Fruit fly (Drosophila melanogaster): ENCODE results near the gene CG46339.

CG46339 gene

dm6 chr3R:26963747-26964174 lies 48.2 kb downstream of the CG46339 start (continued):
- peak; percentile 13 for TF ChIP-seq NfI (GFP tag; optimal IDR thresholded peaks at IDR 0.05)
- TF ChIP-seq shn (GFP tag; optimal IDR thresholded peaks at IDR 0.05): no peak
- peak; percentile 49 for TF ChIP-seq CG2678 (tag; optimal IDR thresholded peaks at IDR 0.05)
- peak; percentile 84 for TF ChIP-seq gro (GFP tag; optimal IDR thresholded peaks at IDR 0.05)
- no peak for TF ChIP-seq CG32767 (GFP tag; IDR thresholded peaks at IDR 0.05)
- TF ChIP-seq nau (GFP tag; optimal IDR thresholded peaks at IDR 0.05): peak; percentile 53
- no peak for TF ChIP-seq CG9437 (GFP tag; optimal IDR thresholded peaks at IDR 0.05)
- TF ChIP-seq CTCF (GFP tag; optimal IDR thresholded peaks at IDR 0.05): peak; percentile 35
- no peak for TF ChIP-seq zf30C (GFP tag; optimal IDR thresholded peaks at IDR 0.05)
- no peak for TF ChIP-seq Hr3 (GFP tag; optimal IDR thresholded peaks at IDR 0.05)
- TF ChIP-seq CG3847 (GFP tag; IDR thresholded peaks at IDR 0.05): 0 out of 2 replicates have a peak, but pooled peaks have one; percentile 30
- TF ChIP-seq gsb-n (tag; optimal IDR thresholded peaks at IDR 0.05): no peak
- TF ChIP-seq CG2199 (GFP tag; IDR thresholded peaks at IDR 0.05): no peak
- peak; percentile 0 for TF ChIP-seq jing (GFP tag; optimal IDR thresholded peaks at IDR 0.05)
- TF ChIP-seq sima (GFP tag; optimal IDR thresholded peaks at IDR 0.05): peak; percentile 66
- TF ChIP-seq CG9609 (GFP tag; optimal IDR thresholded peaks at IDR 0.05): peak; percentile 11
- no peak for TF ChIP-seq cad (GFP tag; optimal IDR thresholded peaks at IDR 0.05)
- peak; percentile 78 for TF ChIP-seq BtbVII (GFP tag; optimal IDR thresholded peaks at IDR 0.05)
- peak; percentile 53 for TF ChIP-seq onecut (GFP tag; IDR thresholded peaks at IDR 0.05)
- TF ChIP-seq dysf (GFP tag; IDR thresholded peaks at IDR 0.05): peak; percentile 74
- TF ChIP-seq lola (GFP tag; optimal IDR thresholded peaks at IDR 0.05): peak in 1 of 3 experiments; percentile 16
- no peak for TF ChIP-seq HmgD (GFP tag; optimal IDR thresholded peaks at IDR 0.05)
- 0 out of 2 replicates have a peak, but pooled peaks have one; percentile 35 for TF ChIP-seq sob (GFP tag; IDR thresholded peaks at IDR 0.05)
- TF ChIP-seq CG1832 (GFP tag; optimal IDR thresholded peaks at IDR 0.05): no peak
- peak; percentile 6; the same call in 1 of the 3 replicates for TF ChIP-seq C15 (GFP tag; IDR thresholded peaks at IDR 0.05)
- peak; percentile 20 for TF ChIP-seq CG1602 (GFP tag; optimal IDR thresholded peaks at IDR 0.05)
- TF ChIP-seq scrt (GFP tag; optimal IDR thresholded peaks at IDR 0.05): peak; percentile 74
- TF ChIP-seq klu (GFP tag; IDR thresholded peaks at IDR 0.05): peak; percentile 38; the same call in 1 of the 2 replicates
- TF ChIP-seq CG17912 (GFP tag; optimal IDR thresholded peaks at IDR 0.05): no peak
- TF ChIP-seq D (optimal IDR thresholded peaks at IDR 0.05): no peak
- TF ChIP-seq D (GFP tag; optimal IDR thresholded peaks at IDR 0.05): peak; percentile 82
- TF ChIP-seq Fer3 (tag; optimal IDR thresholded peaks at IDR 0.05): peak; percentile 83
- no peak for TF ChIP-seq eyg (GFP tag; optimal IDR thresholded peaks at IDR 0.05)
- no peak for TF ChIP-seq CG11085 (GFP tag; IDR thresholded peaks at IDR 0.05)
- TF ChIP-seq CG10366 (GFP tag; IDR thresholded peaks at IDR 0.05): peak; percentile 33; the same call in 1 of the 2 replicates
- TF ChIP-seq ssp (GFP tag; IDR thresholded peaks at IDR 0.05): no peak
- TF ChIP-seq CG2129 (GFP tag; IDR thresholded peaks at IDR 0.05; ENCODE audit: partially characterized antibody): no peak
- TF ChIP-seq Deaf1 (tag; optimal IDR thresholded peaks at IDR 0.05): peak; percentile 48
- no peak for TF ChIP-seq sens-2 (GFP tag; IDR thresholded peaks at IDR 0.05)
- no peak for TF ChIP-seq CG17186 (GFP tag; optimal IDR thresholded peaks at IDR 0.05)
- no peak for TF ChIP-seq Awh (GFP tag; IDR thresholded peaks at IDR 0.05)
- TF ChIP-seq Ets65A (GFP tag): peak; percentile 96
- no peak for TF ChIP-seq Bteb2 (GFP tag; optimal IDR thresholded peaks at IDR 0.05)
- peak; percentile 56; the same call in 1 of the 3 replicates for TF ChIP-seq CG11093 (GFP tag; IDR thresholded peaks at IDR 0.05)
- TF ChIP-seq zen2 (GFP tag; IDR thresholded peaks at IDR 0.05; ENCODE audit: partially characterized antibody): no peak
- peak; percentile 42; the same call in 1 of the 2 replicates for TF ChIP-seq MBD-R2 (GFP tag; IDR thresholded peaks at IDR 0.05)
- no peak for TF ChIP-seq Tbp (GFP tag; optimal IDR thresholded peaks at IDR 0.05)
- TF ChIP-seq zfh2 (GFP tag; optimal IDR thresholded peaks at IDR 0.05): no peak
- TF ChIP-seq CG6854 (GFP tag; optimal IDR thresholded peaks at IDR 0.05): peak; percentile 53
- TF ChIP-seq Dek (tag; optimal IDR thresholded peaks at IDR 0.05): no peak
- TF ChIP-seq slp2 (GFP tag; optimal IDR thresholded peaks at IDR 0.05): no peak
- TF ChIP-seq CG10267 (tag; optimal IDR thresholded peaks at IDR 0.05): peak; percentile 53
- TF ChIP-seq tio (GFP tag; optimal IDR thresholded peaks at IDR 0.05): peak; percentile 45
